Worm (Caenorhabditis elegans): ENCODE measurements around the gene dars-1.

Gene dars-1

ce11 chrIII:9472464-9472863 is 18.6 kb downstream of the dars-1 start:
- TF ChIP-seq pes-1 (GFP tag; IDR thresholded peaks at IDR 0.05) (no peak), flt-1 (GFP tag; IDR thresholded peaks at IDR 0.05) (no peak), hmg-4 (GFP tag; optimal IDR thresholded peaks at IDR 0.05) (no peak), tbx-11 (GFP tag; IDR thresholded peaks at IDR 0.05) (no peak), hnd-1 (tag; optimal IDR thresholded peaks at IDR 0.05) (no peak), ama-1 (optimal IDR thresholded peaks at IDR 0.05) (no peak), tra-4 (tag; optimal IDR thresholded peaks at IDR 0.05) (no peak), ets-7 (tag; optimal IDR thresholded peaks at IDR 0.05) (no peak), B0310.2 (tag; optimal IDR thresholded peaks at IDR 0.05) (no peak), sea-1 (GFP tag; conservative IDR thresholded peaks at IDR 0.05) (no peak), ceh-36 (tag; optimal IDR thresholded peaks at IDR 0.05) (no peak)

DNA sequence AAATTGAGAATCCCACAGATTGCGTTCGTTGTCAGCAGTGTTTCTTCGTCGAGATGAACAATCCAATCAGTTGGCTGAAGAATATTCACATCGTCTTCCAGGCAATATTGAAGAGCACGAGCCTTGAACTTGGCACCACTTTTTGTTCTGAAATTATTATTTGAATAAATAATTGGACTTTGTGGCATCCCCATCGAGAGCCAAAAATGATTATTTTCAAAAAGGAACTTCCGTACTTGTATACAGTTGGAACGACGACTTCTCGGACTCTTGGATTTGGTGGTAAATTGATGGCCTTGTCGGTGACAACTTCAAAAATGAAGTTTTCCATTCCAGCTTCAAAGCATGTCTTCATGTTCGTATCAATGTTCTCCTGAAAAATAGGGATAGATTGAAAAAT is 19.0 kb downstream of the dars-1 start:
- TF ChIP-seq flt-1 (GFP tag; IDR thresholded peaks at IDR 0.05): no peak
- TF ChIP-seq aly-1 (tag; optimal IDR thresholded peaks at IDR 0.05): no peak
- no peak for TF ChIP-seq sea-1 (GFP tag; conservative IDR thresholded peaks at IDR 0.05)
- no peak for TF ChIP-seq hmbx-1 (tag; optimal IDR thresholded peaks at IDR 0.05)
- TF ChIP-seq tbx-37 (GFP tag; conservative IDR thresholded peaks at IDR 0.05): no peak
- TF ChIP-seq B0310.2 (tag; optimal IDR thresholded peaks at IDR 0.05): no peak
- TF ChIP-seq tbx-11 (GFP tag; IDR thresholded peaks at IDR 0.05): no peak
- no peak for TF ChIP-seq ceh-13 (GFP tag; optimal IDR thresholded peaks at IDR 0.05)
- TF ChIP-seq hmg-4 (GFP tag; optimal IDR thresholded peaks at IDR 0.05): no peak
- TF ChIP-seq pes-1 (GFP tag; IDR thresholded peaks at IDR 0.05): no peak
- no peak for TF ChIP-seq tra-4 (tag; optimal IDR thresholded peaks at IDR 0.05)
- TF ChIP-seq ceh-36 (tag; optimal IDR thresholded peaks at IDR 0.05): no peak

- no peak for TF ChIP-seq pes-1 (GFP tag; IDR thresholded peaks at IDR 0.05)
- TF ChIP-seq ets-7 (tag; optimal IDR thresholded peaks at IDR 0.05): no peak
- TF ChIP-seq tbx-11 (GFP tag; IDR thresholded peaks at IDR 0.05): no peak
- TF ChIP-seq aly-1 (tag; optimal IDR thresholded peaks at IDR 0.05): no peak
- no peak for TF ChIP-seq tbx-37 (GFP tag; conservative IDR thresholded peaks at IDR 0.05)
- TF ChIP-seq tra-4 (tag; optimal IDR thresholded peaks at IDR 0.05): no peak
- no peak for TF ChIP-seq F13C5.2 (tag; optimal IDR thresholded peaks at IDR 0.05)
- TF ChIP-seq ceh-36 (tag; optimal IDR thresholded peaks at IDR 0.05): no peak
- TF ChIP-seq scrt-1 (GFP tag; IDR thresholded peaks at IDR 0.05): no peak
- TF ChIP-seq sea-1 (GFP tag; conservative IDR thresholded peaks at IDR 0.05): no peak
- TF ChIP-seq B0310.2 (tag; optimal IDR thresholded peaks at IDR 0.05): no peak
- no peak for TF ChIP-seq ama-1 (optimal IDR thresholded peaks at IDR 0.05)
- no peak for TF ChIP-seq hmbx-1 (tag; optimal IDR thresholded peaks at IDR 0.05)
- TF ChIP-seq hnd-1 (tag; optimal IDR thresholded peaks at IDR 0.05): no peak
- no peak for TF ChIP-seq ceh-13 (GFP tag; optimal IDR thresholded peaks at IDR 0.05)
Observed at ce11 chrIII:9467857-9468256, 23.2 kb downstream of the dars-1 start, which contains the start of gene tag-342. TSS of gene tag-342 (plus strand) at chrIII:9468157.

ce11 chrIII:9467095-9467494 is 23.9 kb downstream of the dars-1 start, which contains the start of gene baf-1:
TSS of gene baf-1 (plus strand) at chrIII:9467464.
- no peak for TF ChIP-seq hmbx-1 (tag; optimal IDR thresholded peaks at IDR 0.05)
- TF ChIP-seq hmg-4 (GFP tag; optimal IDR thresholded peaks at IDR 0.05): peak; percentile 18

DNA sequence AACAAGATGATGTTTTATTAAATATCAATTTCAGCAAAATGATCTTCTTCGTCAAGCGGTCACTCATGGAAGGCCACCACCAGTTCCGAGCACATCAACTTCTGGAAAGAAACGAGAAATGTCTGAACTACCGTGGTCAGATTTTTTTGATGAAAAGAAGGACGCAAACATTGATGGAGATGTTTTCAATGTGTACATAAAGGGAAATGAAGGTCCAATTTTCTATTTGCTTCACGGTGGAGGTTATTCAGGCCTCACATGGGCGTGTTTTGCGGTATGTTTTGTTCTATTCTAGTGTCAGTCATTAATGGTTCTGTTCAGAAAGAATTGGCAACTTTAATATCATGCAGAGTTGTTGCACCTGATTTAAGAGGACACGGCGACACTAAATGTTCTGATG is 25.1 kb downstream of the dars-1 start, which contains the start of gene B0464.6:
Gene B0464.6, minus strand, starts transcription at position 101 of the 400 bp plus-strand sequence.
- TF ChIP-seq hmg-4 (GFP tag; optimal IDR thresholded peaks at IDR 0.05): no peak
- no peak for TF ChIP-seq tbx-37 (GFP tag; conservative IDR thresholded peaks at IDR 0.05)
- TF ChIP-seq ama-1 (optimal IDR thresholded peaks at IDR 0.05): no peak
- TF ChIP-seq ets-7 (tag; optimal IDR thresholded peaks at IDR 0.05): no peak
- TF ChIP-seq pes-1 (GFP tag; IDR thresholded peaks at IDR 0.05): no peak
- no peak for TF ChIP-seq ceh-36 (tag; optimal IDR thresholded peaks at IDR 0.05)
- TF ChIP-seq sea-1 (GFP tag; conservative IDR thresholded peaks at IDR 0.05): no peak
- no peak for TF ChIP-seq tbx-11 (GFP tag; IDR thresholded peaks at IDR 0.05)
- TF ChIP-seq F13C5.2 (tag; optimal IDR thresholded peaks at IDR 0.05): no peak
- TF ChIP-seq hmbx-1 (tag; optimal IDR thresholded peaks at IDR 0.05): no peak
- no peak for TF ChIP-seq B0310.2 (tag; optimal IDR thresholded peaks at IDR 0.05)
- no peak for TF ChIP-seq aly-1 (tag; optimal IDR thresholded peaks at IDR 0.05)
- no peak for TF ChIP-seq flt-1 (GFP tag; IDR thresholded peaks at IDR 0.05)

DNA sequence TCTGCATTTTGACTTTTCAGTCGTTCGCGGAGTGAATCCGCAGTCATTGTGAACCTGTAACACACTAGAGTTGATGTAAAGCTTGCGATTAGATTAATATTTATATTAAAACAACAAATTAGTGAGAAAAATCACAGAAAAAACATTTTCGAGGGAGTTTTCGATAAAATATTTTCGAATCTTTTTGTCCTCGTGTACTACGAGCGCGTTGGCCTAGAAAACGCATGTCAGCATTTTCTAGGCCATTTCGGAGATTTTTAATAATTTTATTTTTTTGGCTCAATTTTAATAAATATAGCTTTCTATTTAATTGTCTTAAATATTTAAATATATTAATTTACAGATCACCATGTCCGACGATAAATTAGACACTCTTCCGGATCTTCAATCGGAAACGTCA is 25.6 kb downstream of the dars-1 start, which contains the start of gene B0464.9:
Gene B0464.9, plus strand, starts transcription at position 344 of the 400 bp plus-strand sequence.
- peak; percentile 51; the same call in 1 of the 2 replicates for TF ChIP-seq tbx-37 (GFP tag; conservative IDR thresholded peaks at IDR 0.05)
- TF ChIP-seq ceh-13 (GFP tag; optimal IDR thresholded peaks at IDR 0.05): no peak
- TF ChIP-seq pes-1 (GFP tag; IDR thresholded peaks at IDR 0.05): peak; percentile 69

ce11 chrIII:9462785-9463467 is 28.1 kb downstream of the dars-1 start:
- TF ChIP-seq tbx-11 (GFP tag; IDR thresholded peaks at IDR 0.05) (no peak), hnd-1 (tag; optimal IDR thresholded peaks at IDR 0.05) (no peak), tra-4 (tag; optimal IDR thresholded peaks at IDR 0.05) (no peak), ceh-36 (tag; optimal IDR thresholded peaks at IDR 0.05) (no peak), ama-1 (optimal IDR thresholded peaks at IDR 0.05) (peak; percentile 91), hmbx-1 (tag; optimal IDR thresholded peaks at IDR 0.05) (no peak), ceh-13 (GFP tag; optimal IDR thresholded peaks at IDR 0.05) (no peak), B0310.2 (tag; optimal IDR thresholded peaks at IDR 0.05) (no peak), tbx-37 (GFP tag; conservative IDR thresholded peaks at IDR 0.05) (no peak), scrt-1 (GFP tag; IDR thresholded peaks at IDR 0.05) (0 out of 2 replicates have a peak, but pooled peaks have one; percentile 46)
